Worm (Caenorhabditis elegans) whole organism, early embryonic: Measurements from ENCODE around the gene tyr-2.

Experiments
- B0310.2 ChIP-seq: sonication (generic microtip); optimal IDR thresholded peaks from 2 replicates; lab custom pipeline; 2016; ENCODE audit warnings: mild to moderate bottlenecking, missing genetic modification characterization, missing compliant biosample characterization
- F13C5.2 ChIP-seq: sonication (generic microtip); optimal IDR thresholded peaks from 2 replicates; lab custom pipeline; 2017; ENCODE audit warnings: mild to moderate bottlenecking, missing genetic modification characterization, inconsistent platforms, missing compliant biosample characterization
- ama-1 ChIP-seq: fragments of 150-350 bp; optimal IDR thresholded peaks from 2 replicates; lab custom pipeline; 2014
- ceh-13 ChIP-seq: fragments of 200-800 bp; sonication (Bioruptor generic); optimal IDR thresholded peaks from 2 replicates; lab custom pipeline; 2018; ENCODE audit warnings: mild to moderate bottlenecking, missing genetic modification characterization, missing compliant biosample characterization
- ets-7 ChIP-seq: sonication (generic microtip); optimal IDR thresholded peaks from 2 replicates; lab custom pipeline; 2016; ENCODE audit warnings: missing genotype, missing genetic modification characterization, missing compliant biosample characterization
- hmbx-1 ChIP-seq: sonication (generic microtip); optimal IDR thresholded peaks from 2 replicates; lab custom pipeline; 2016; ENCODE audit warnings: mild to moderate bottlenecking, missing genetic modification characterization, missing compliant biosample characterization
- sea-1 ChIP-seq: fragments of 200-800 bp; sonication (Bioruptor generic); conservative IDR thresholded peaks from 2 replicates; pipeline ENCODE4 v1.3.6; 2022; ENCODE audit warnings: missing genetic modification characterization, missing compliant biosample characterization
- tbx-11 ChIP-seq: fragments of 200-800 bp; sonication (Bioruptor generic); IDR thresholded peaks from 2 replicates; pipeline ENCODE4 v1.3.6; 2022; ENCODE audit warnings: missing genetic modification characterization, missing compliant biosample characterization
- tra-4 ChIP-seq: sonication (generic microtip); optimal IDR thresholded peaks from 2 replicates; lab custom pipeline; 2017; ENCODE audit warnings: missing genetic modification characterization, missing compliant biosample characterization

DNA sequence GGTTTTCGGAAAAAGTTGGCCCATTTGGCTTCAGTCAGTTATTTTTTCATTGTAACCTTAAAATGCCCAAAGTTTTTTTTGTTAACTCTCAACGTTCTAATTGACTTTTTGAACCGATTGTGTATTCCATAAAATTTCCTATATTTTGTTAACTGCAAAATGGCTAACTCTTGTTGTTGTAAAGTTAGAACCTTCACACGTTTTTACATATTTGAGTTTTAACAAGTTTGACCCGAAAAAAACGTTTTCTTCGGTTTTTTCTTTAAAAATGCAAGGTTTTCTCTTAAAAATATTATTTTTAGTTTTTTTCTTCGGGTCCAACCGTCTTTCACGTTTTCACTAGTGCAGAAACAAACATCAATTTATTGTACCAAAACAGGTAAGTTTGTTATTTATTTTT lies 42.3 kb upstream of the tyr-2 start, which contains the start of gene lit-1:
- no peak for TF ChIP-seq tbx-11 (GFP tag; lab: Robert Waterston, UW)
- no peak for TF ChIP-seq tra-4 (tag; lab: Kevin White, UChicago)
- TF ChIP-seq ceh-13 (GFP tag; lab: Kevin White, UChicago), result no peak
- TF ChIP-seq F13C5.2, result no peak
- TF ChIP-seq sea-1, result no peak
- no peak for TF ChIP-seq ama-1 (lab: Kevin White, UChicago)
- no peak for TF ChIP-seq hmbx-1 (tag; lab: Kevin White, UChicago)
- TF ChIP-seq B0310.2 (tag; lab: Kevin White, UChicago), result no peak
- no peak for TF ChIP-seq ets-7 (tag; lab: Kevin White, UChicago)
